Fruit fly (Drosophila melanogaster): ENCODE data around the gene obst-H.
A peak's percentile ranks its signal among the peaks of the same experiment; 100 is the strongest.

The obst-H gene

dm6 chr3L:15533402-15534129 lies 4.5 kb upstream of the obst-H start (continued):
- TF ChIP-seq al (GFP tag; IDR thresholded peaks at IDR 0.05) (peak; percentile 24; the same call in 1 of the 2 replicates), CG18764 (GFP tag; optimal IDR thresholded peaks at IDR 0.05) (no peak), Usf (GFP tag; optimal IDR thresholded peaks at IDR 0.05) (no peak), CG10543 (GFP tag; optimal IDR thresholded peaks at IDR 0.05) (no peak), C15 (GFP tag; IDR thresholded peaks at IDR 0.05) (no peak), luna (GFP tag; optimal IDR thresholded peaks at IDR 0.05) (no peak), CG6689 (GFP tag; IDR thresholded peaks at IDR 0.05) (no peak), CG16813 (GFP tag; IDR thresholded peaks at IDR 0.05; ENCODE audit: partially characterized antibody) (no peak), mam (GFP tag; optimal IDR thresholded peaks at IDR 0.05) (peak; percentile 52), CG8388 (GFP tag; optimal IDR thresholded peaks at IDR 0.05) (peak; percentile 20), Hr3 (GFP tag; optimal IDR thresholded peaks at IDR 0.05) (no peak), dan (GFP tag; IDR thresholded peaks at IDR 0.05) (no peak), Rx (GFP tag; IDR thresholded peaks at IDR 0.05) (peak; percentile 35), sob (GFP tag; IDR thresholded peaks at IDR 0.05) (no peak; the same call in 1 of the 2 replicates), NFAT (GFP tag; IDR thresholded peaks at IDR 0.05) (0 out of 2 replicates have a peak, but pooled peaks have one; percentile 48), pan (optimal IDR thresholded peaks at IDR 0.05) (no peak), pan (GFP tag; optimal IDR thresholded peaks at IDR 0.05 in 1 of 2, IDR thresholded peaks at IDR 0.05 in 1 of 2) (peak in 1 of 2 experiments; percentile 22), wek (GFP tag; optimal IDR thresholded peaks at IDR 0.05) (no peak), exex (tag; optimal IDR thresholded peaks at IDR 0.05) (no peak), Side (GFP tag; optimal IDR thresholded peaks at IDR 0.05) (peak; percentile 47), gfzf (GFP tag; optimal IDR thresholded peaks at IDR 0.05) (no peak), CG15514 (GFP tag; optimal IDR thresholded peaks at IDR 0.05) (no peak), CG3995 (GFP tag; optimal IDR thresholded peaks at IDR 0.05) (peak; percentile 23), Ets97D (GFP tag; optimal IDR thresholded peaks at IDR 0.05) (no peak), Sin3A (optimal IDR thresholded peaks at IDR 0.05) (no peak), Tbp (GFP tag; optimal IDR thresholded peaks at IDR 0.05) (no peak), cato (GFP tag; optimal IDR thresholded peaks at IDR 0.05; ENCODE audit: borderline replicate concordance) (no peak), CG15269 (tag; optimal IDR thresholded peaks at IDR 0.05) (peak; percentile 28), CG31388 (GFP tag; optimal IDR thresholded peaks at IDR 0.05) (peak; percentile 10), CG9437 (GFP tag; optimal IDR thresholded peaks at IDR 0.05) (no peak), Ptx1 (GFP tag; IDR thresholded peaks at IDR 0.05) (peak; percentile 36; the same call in 1 of the 2 replicates), odd (GFP tag; optimal IDR thresholded peaks at IDR 0.05) (no peak), CG11560 (tag; IDR thresholded peaks at IDR 0.05) (no peak), grau (tag; optimal IDR thresholded peaks at IDR 0.05) (peak; percentile 36), CG33557 (GFP tag; optimal IDR thresholded peaks at IDR 0.05) (peak; percentile 34), eve (GFP tag; optimal IDR thresholded peaks at IDR 0.05) (peak in 1 of 2 experiments; percentile 93), ftz-f1 (GFP tag; optimal IDR thresholded peaks at IDR 0.05) (no peak), ase (GFP tag; IDR thresholded peaks at IDR 0.05) (no peak), Neu2 (GFP tag; optimal IDR thresholded peaks at IDR 0.05; ENCODE audit: borderline replicate concordance) (no peak), ind (GFP tag; optimal IDR thresholded peaks at IDR 0.05) (peak; percentile 52), esg (GFP tag; conservative IDR thresholded peaks at IDR 0.05) (peak; percentile 18; the same call in 1 of the 2 replicates), CG3838 (GFP tag; optimal IDR thresholded peaks at IDR 0.05) (no peak), Gsc (GFP tag; IDR thresholded peaks at IDR 0.05) (no peak), CG11085 (GFP tag; IDR thresholded peaks at IDR 0.05) (no peak), ab (GFP tag; optimal IDR thresholded peaks at IDR 0.05) (no peak), usp (GFP tag; optimal IDR thresholded peaks at IDR 0.05) (no peak), ac (GFP tag; optimal IDR thresholded peaks at IDR 0.05) (no peak), CG11695 (GFP tag; IDR thresholded peaks at IDR 0.05) (no peak), ATbp (GFP tag; optimal IDR thresholded peaks at IDR 0.05) (peak; percentile 36), unpg (GFP tag; optimal IDR thresholded peaks at IDR 0.05) (peak; percentile 41), Fer1 (GFP tag; optimal IDR thresholded peaks at IDR 0.05) (peak; percentile 23)

Data from whole organism, embryonic.